Fruit fly (Drosophila melanogaster): Measurements from ENCODE around the gene Ir25a.

The Ir25a gene

DNA sequence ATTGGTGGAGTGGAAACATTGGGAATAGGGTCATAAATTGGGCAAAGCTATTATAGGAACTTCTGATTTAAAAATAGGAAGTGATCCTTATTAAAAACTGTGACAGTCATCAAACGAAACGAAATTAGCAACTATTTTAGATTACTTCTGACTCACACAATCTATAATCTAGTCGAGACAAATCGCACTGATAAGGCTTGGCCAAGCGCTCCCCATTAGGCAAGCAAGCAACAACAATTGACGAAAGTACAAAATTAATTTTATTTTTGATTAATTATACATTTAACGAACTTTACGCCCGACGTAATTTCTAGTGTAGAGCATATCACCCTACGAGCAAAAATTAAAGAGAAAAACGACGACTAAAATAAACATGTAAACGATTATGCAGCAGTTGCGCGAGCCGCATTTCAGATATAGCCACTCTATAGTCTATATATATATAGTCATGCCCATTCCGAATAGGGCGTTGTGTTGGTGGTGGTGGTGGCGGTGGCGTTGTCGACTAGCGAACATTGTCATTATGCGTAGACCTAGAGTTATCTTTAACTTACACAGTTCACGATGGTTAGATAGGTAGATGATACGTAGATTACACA lies at the start of gene Ir25a:
Ir25a (minus strand) TSS at position 210 of the 599 bp plus-strand sequence.
- TF ChIP-seq Eip78C (GFP tag) (peak; percentile 6), eg (GFP tag; IDR thresholded peaks at IDR 0.05) (no peak)

DNA sequence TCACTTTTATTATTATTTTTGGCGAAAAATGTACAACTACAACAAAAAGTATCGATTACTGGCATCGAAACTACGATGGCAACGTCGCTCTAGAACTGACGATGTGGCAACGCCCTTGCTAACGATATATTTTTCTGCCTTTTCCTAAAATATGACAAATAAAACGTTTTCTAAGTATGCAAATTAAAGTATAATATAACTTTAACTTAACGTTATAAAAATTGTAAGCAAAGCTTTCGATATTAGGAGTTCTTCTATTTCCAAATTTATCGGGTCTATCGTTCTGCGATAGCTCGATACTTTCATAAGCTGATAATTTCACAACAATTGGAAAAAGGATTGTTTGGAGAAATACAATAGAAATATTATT lies 47.9 kb upstream of the Ir25a start, which contains the start of the genes Cf2 and CG3008:
Cf2 (minus strand) TSS at position 85 of the 370 bp plus-strand sequence.
CG3008 (plus strand) TSS at position 276 of the 370 bp plus-strand sequence.
- TF ChIP-seq Lpt (GFP tag; optimal IDR thresholded peaks at IDR 0.05), result no peak
- no peak for TF ChIP-seq CG11294 (GFP tag; IDR thresholded peaks at IDR 0.05)
- peak; percentile 44 for TF ChIP-seq esn (GFP tag; optimal IDR thresholded peaks at IDR 0.05)
- peak; percentile 22 for TF ChIP-seq lz (GFP tag; optimal IDR thresholded peaks at IDR 0.05)
- TF ChIP-seq Hr4 (GFP tag; optimal IDR thresholded peaks at IDR 0.05), result peak; percentile 8
- no peak for TF ChIP-seq Sox15 (GFP tag; optimal IDR thresholded peaks at IDR 0.05)
- peak; percentile 7 for TF ChIP-seq CG3032 (tag; optimal IDR thresholded peaks at IDR 0.05)
- no peak for TF ChIP-seq eg (GFP tag; IDR thresholded peaks at IDR 0.05)
- TF ChIP-seq vri (GFP tag; optimal IDR thresholded peaks at IDR 0.05), result peak; percentile 8
- TF ChIP-seq Eip78C (GFP tag), result peak; percentile 73
- TF ChIP-seq Sox14 (GFP tag; optimal IDR thresholded peaks at IDR 0.05), result peak; percentile 60

DNA sequence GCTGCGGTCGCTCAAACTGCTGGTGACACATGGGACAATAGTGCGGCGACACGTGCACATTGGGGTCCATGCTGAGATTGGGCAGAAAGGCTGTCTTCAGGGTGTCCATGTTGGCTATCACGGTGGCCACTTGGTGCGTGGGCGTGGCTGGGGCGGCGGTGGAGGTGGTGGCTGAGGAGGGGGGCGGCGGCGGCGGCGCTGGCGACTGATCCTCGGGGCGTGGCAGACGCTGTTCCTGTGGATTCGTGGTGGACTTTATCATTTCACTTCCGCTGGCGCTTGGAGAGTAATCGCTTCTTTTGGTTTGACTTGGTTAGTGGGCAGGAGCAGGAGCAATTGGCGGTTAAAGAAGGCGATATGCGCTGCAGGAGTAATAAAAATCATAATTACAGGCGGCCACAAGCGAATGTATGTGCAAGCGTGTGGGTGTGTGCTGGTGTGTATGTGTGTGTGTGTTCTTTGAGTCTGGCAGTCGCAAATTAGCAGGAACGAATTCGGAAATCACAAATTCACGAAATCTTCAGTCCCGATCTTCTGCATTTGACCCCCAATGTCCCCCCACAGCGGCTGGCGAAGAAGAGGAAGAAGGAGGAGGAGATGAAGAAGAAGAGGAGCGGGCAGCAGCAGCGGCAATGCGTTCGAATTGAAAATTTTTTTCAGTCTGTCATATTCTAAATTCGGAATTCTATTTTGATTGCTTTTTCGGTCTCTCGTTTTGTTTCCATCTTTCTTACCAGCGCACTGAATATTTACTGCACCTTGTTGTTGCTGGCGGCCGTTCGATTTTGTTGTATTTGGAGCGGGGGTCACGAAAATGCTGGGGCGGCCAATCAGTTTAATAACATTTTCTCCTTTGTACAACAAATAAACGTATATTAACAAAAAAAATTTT lies 47.3 kb upstream of the Ir25a start:
- TF ChIP-seq CG8319 (GFP tag; optimal IDR thresholded peaks at IDR 0.05) (no peak), achi (GFP tag; optimal IDR thresholded peaks at IDR 0.05) (no peak), spab (GFP tag; optimal IDR thresholded peaks at IDR 0.05) (no peak), CG6808 (GFP tag; optimal IDR thresholded peaks at IDR 0.05) (no peak), eg (GFP tag; IDR thresholded peaks at IDR 0.05) (0 out of 3 replicates have a peak, but pooled peaks have one; percentile 25), CG3032 (tag; optimal IDR thresholded peaks at IDR 0.05) (no peak), CG10631 (GFP tag; optimal IDR thresholded peaks at IDR 0.05) (no peak), salr (GFP tag; optimal IDR thresholded peaks at IDR 0.05) (peak in 1 of 2 experiments; percentile 26), svp (GFP tag) (peak; percentile 94), Hr38 (GFP tag; optimal IDR thresholded peaks at IDR 0.05) (no peak), CG6163 (GFP tag; IDR thresholded peaks at IDR 0.05) (0 out of 3 replicates have a peak, but pooled peaks have one; percentile 29), Eip75B (GFP tag; optimal IDR thresholded peaks at IDR 0.05) (no peak), CG8632 (GFP tag; optimal IDR thresholded peaks at IDR 0.05) (no peak), Hr4 (GFP tag; optimal IDR thresholded peaks at IDR 0.05) (no peak), Sox14 (GFP tag; optimal IDR thresholded peaks at IDR 0.05) (no peak), net (GFP tag; optimal IDR thresholded peaks at IDR 0.05) (no peak), esn (GFP tag; optimal IDR thresholded peaks at IDR 0.05) (no peak)

DNA sequence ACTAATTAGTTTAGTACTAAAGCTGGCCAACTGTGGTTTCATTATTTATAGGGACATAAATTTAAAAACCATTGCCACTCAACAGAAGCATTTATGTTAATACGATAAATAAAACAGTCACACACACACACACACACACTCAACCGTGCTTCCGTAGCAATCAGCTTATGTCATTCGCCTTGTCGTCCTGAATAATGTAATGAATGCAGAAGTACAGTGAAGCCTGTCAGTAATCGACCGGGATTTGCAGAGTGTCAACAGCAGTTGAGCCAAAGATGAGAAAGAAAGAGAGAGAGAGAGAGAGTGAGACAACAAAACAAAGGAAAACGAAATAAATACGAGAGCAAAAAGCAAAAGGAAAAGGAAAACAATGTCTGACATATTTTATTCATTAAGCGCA lies 33.3 kb upstream of the Ir25a start:
- TF ChIP-seq cyc (GFP tag; optimal IDR thresholded peaks at IDR 0.05), result no peak
- TF ChIP-seq Hr4 (GFP tag; optimal IDR thresholded peaks at IDR 0.05), result no peak
- no peak for TF ChIP-seq CG16779 (tag; optimal IDR thresholded peaks at IDR 0.05)
- TF ChIP-seq CG8319 (GFP tag; optimal IDR thresholded peaks at IDR 0.05), result no peak
- no peak for TF ChIP-seq CG32006 (GFP tag; optimal IDR thresholded peaks at IDR 0.05)
- TF ChIP-seq Sox15 (GFP tag; optimal IDR thresholded peaks at IDR 0.05), result no peak
- TF ChIP-seq Gug (GFP tag; IDR thresholded peaks at IDR 0.05), result no peak
- no peak for TF ChIP-seq Eip78C (GFP tag)
- TF ChIP-seq dac (GFP tag; optimal IDR thresholded peaks at IDR 0.05), result no peak
- TF ChIP-seq svp (GFP tag), result no peak
- TF ChIP-seq Sox102F (GFP tag; optimal IDR thresholded peaks at IDR 0.05), result no peak
- TF ChIP-seq fd59A (GFP tag; optimal IDR thresholded peaks at IDR 0.05), result no peak
- no peak for TF ChIP-seq CG9139 (GFP tag; optimal IDR thresholded peaks at IDR 0.05)
- TF ChIP-seq CG6792 (GFP tag; optimal IDR thresholded peaks at IDR 0.05), result no peak
- TF ChIP-seq dsx (GFP tag; optimal IDR thresholded peaks at IDR 0.05; ENCODE audit: poor library complexity, severe bottlenecking), result no peak
- no peak for TF ChIP-seq fd85E (GFP tag; optimal IDR thresholded peaks at IDR 0.05)
- no peak for TF ChIP-seq CG10669 (GFP tag; optimal IDR thresholded peaks at IDR 0.05)
- no peak for TF ChIP-seq CG10631 (GFP tag; optimal IDR thresholded peaks at IDR 0.05)

All from whole organism, prepupa.